Worm (Caenorhabditis elegans) whole organism, early embryonic: ENCODE results near the gene C47G2.3.

ENCODE experiments used
- B0310.2 ChIP-seq: sonication (generic microtip); optimal IDR thresholded peaks from 2 replicates; lab custom pipeline; 2016; ENCODE audit warnings: mild to moderate bottlenecking, missing genetic modification characterization, missing compliant biosample characterization
- F13C5.2 ChIP-seq: sonication (generic microtip); optimal IDR thresholded peaks from 2 replicates; lab custom pipeline; 2017; ENCODE audit warnings: mild to moderate bottlenecking, missing genetic modification characterization, inconsistent platforms, missing compliant biosample characterization
- aly-1 ChIP-seq: sonication (generic microtip); optimal IDR thresholded peaks from 2 replicates; lab custom pipeline; 2016; ENCODE audit warnings: missing genetic modification characterization, missing compliant biosample characterization
- ama-1 ChIP-seq: fragments of 150-350 bp; optimal IDR thresholded peaks from 2 replicates; lab custom pipeline; 2014
- ceh-13 ChIP-seq: fragments of 200-800 bp; sonication (Bioruptor generic); optimal IDR thresholded peaks from 2 replicates; lab custom pipeline; 2018; ENCODE audit warnings: mild to moderate bottlenecking, missing genetic modification characterization, missing compliant biosample characterization
- ceh-36 ChIP-seq: sonication (generic microtip); optimal IDR thresholded peaks from 2 replicates; lab custom pipeline; 2016; ENCODE audit warnings: missing genetic modification characterization, inconsistent platforms, missing compliant biosample characterization
- ets-7 ChIP-seq: sonication (generic microtip); optimal IDR thresholded peaks from 2 replicates; lab custom pipeline; 2016; ENCODE audit warnings: missing genotype, missing genetic modification characterization, missing compliant biosample characterization
- flt-1 ChIP-seq: fragments of 200-800 bp; sonication (Bioruptor generic); IDR thresholded peaks from 2 replicates; pipeline ENCODE4 v1.3.6; 2022; ENCODE audit warnings: missing genetic modification characterization, missing compliant biosample characterization
- hmbx-1 ChIP-seq: sonication (generic microtip); optimal IDR thresholded peaks from 2 replicates; lab custom pipeline; 2016; ENCODE audit warnings: mild to moderate bottlenecking, missing genetic modification characterization, missing compliant biosample characterization
- hmg-4 ChIP-seq: fragments of 200-800 bp; sonication (Bioruptor generic); optimal IDR thresholded peaks from 2 replicates; lab custom pipeline; 2018; ENCODE audit warnings: mild to moderate bottlenecking, missing genetic modification characterization, missing compliant biosample characterization
- hnd-1 ChIP-seq: sonication (generic microtip); optimal IDR thresholded peaks from 2 replicates; lab custom pipeline; 2016; ENCODE audit warnings: missing genetic modification characterization, missing compliant biosample characterization
- pes-1 ChIP-seq: fragments of 200-800 bp; sonication (Bioruptor generic); IDR thresholded peaks from 2 replicates; pipeline ENCODE4 v1.3.6; 2022; ENCODE audit warnings: missing genetic modification reagents, missing genetic modification characterization, missing compliant biosample characterization
- scrt-1 ChIP-seq: fragments of 200-800 bp; sonication (Bioruptor generic); IDR thresholded peaks from 2 replicates; pipeline ENCODE4 v1.3.6; 2022; ENCODE audit warnings: missing genetic modification characterization, missing compliant biosample characterization
- sea-1 ChIP-seq: fragments of 200-800 bp; sonication (Bioruptor generic); conservative IDR thresholded peaks from 2 replicates; pipeline ENCODE4 v1.3.6; 2022; ENCODE audit warnings: missing genetic modification characterization, missing compliant biosample characterization
- tbx-11 ChIP-seq: fragments of 200-800 bp; sonication (Bioruptor generic); IDR thresholded peaks from 2 replicates; pipeline ENCODE4 v1.3.6; 2022; ENCODE audit warnings: missing genetic modification characterization, missing compliant biosample characterization
- tbx-37 ChIP-seq: fragments of 200-800 bp; sonication (Bioruptor generic); conservative IDR thresholded peaks from 2 replicates; pipeline ENCODE4 v1.3.6; 2022; ENCODE audit warnings: missing genetic modification reagents, missing genetic modification characterization, missing compliant biosample characterization
- tra-4 ChIP-seq: sonication (generic microtip); optimal IDR thresholded peaks from 2 replicates; lab custom pipeline; 2017; ENCODE audit warnings: missing genetic modification characterization, missing compliant biosample characterization

Gene C47G2.3

ce11 chrII:11255536-11255935 is 34.4 kb downstream of the C47G2.3 start, which contains the start of gene T05B9.2:
T05B9.2 (plus strand) TSS chrII:11255836.
- TF ChIP-seq hmg-4 (GFP tag; lab: Kevin White, UChicago) (no peak), tra-4 (tag; lab: Kevin White, UChicago) (no peak), aly-1 (tag; lab: Kevin White, UChicago) (no peak), tbx-37 (no peak), ceh-36 (tag; lab: Kevin White, UChicago) (no peak), ama-1 (lab: Kevin White, UChicago) (no peak), B0310.2 (no peak), sea-1 (GFP tag; lab: Robert Waterston, UW) (no peak), flt-1 (GFP tag; lab: Robert Waterston, UW) (no peak), tbx-11 (GFP tag; lab: Robert Waterston, UW) (no peak), pes-1 (GFP tag; lab: Robert Waterston, UW) (no peak), ceh-13 (GFP tag; lab: Kevin White, UChicago) (no peak), F13C5.2 (tag; lab: Kevin White, UChicago) (no peak), hmbx-1 (tag; lab: Kevin White, UChicago) (no peak), ets-7 (tag; lab: Kevin White, UChicago) (no peak)

DNA sequence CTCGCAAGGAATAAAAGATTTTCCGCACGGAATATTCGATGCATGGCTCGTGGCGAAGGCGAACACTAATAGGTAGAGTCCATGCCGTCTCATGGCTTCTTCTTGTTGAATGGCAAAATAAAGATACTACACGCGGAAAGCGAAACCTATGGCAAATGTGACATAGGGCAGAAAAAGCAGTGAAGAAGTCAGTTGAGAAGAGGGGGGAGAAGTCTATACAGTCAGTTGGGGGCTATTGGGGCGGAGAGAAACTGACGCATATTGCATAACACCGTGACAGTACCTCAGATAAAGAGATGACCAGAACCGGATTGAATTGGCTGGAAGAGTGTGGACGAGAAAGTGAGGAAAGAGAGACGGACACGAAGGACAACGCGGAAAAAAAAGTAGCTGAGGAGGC is 42.5 kb downstream of the C47G2.3 start, which contains the start of gene T06D8.10:
TSS of gene T06D8.10 (minus strand) at position 101 of the 400 bp plus-strand sequence.
- no peak for TF ChIP-seq ama-1 (lab: Kevin White, UChicago)
- TF ChIP-seq flt-1 (GFP tag; lab: Robert Waterston, UW), result no peak
- no peak for TF ChIP-seq ets-7 (tag; lab: Kevin White, UChicago)
- TF ChIP-seq sea-1 (GFP tag; lab: Robert Waterston, UW), result no peak
- no peak for TF ChIP-seq tbx-37
- no peak for TF ChIP-seq hmbx-1 (tag; lab: Kevin White, UChicago)
- no peak for TF ChIP-seq B0310.2
- TF ChIP-seq tbx-11 (GFP tag; lab: Robert Waterston, UW), result no peak
- TF ChIP-seq hmg-4 (GFP tag; lab: Kevin White, UChicago), result no peak
- no peak for TF ChIP-seq F13C5.2 (tag; lab: Kevin White, UChicago)
- TF ChIP-seq tra-4 (tag; lab: Kevin White, UChicago), result no peak
- no peak for TF ChIP-seq pes-1 (GFP tag; lab: Robert Waterston, UW)
- no peak for TF ChIP-seq ceh-36 (tag; lab: Kevin White, UChicago)
- TF ChIP-seq scrt-1 (GFP tag; lab: Robert Waterston, UW), result no peak
- no peak for TF ChIP-seq aly-1 (tag; lab: Kevin White, UChicago)
- no peak for TF ChIP-seq hnd-1 (tag; lab: Kevin White, UChicago)
- no peak for TF ChIP-seq ceh-13 (GFP tag; lab: Kevin White, UChicago)

ce11 chrII:11246506-11246905 is 43.5 kb downstream of the C47G2.3 start:
- TF ChIP-seq flt-1 (GFP tag; lab: Robert Waterston, UW), result no peak
- TF ChIP-seq sea-1 (GFP tag; lab: Robert Waterston, UW), result no peak
- no peak for TF ChIP-seq F13C5.2 (tag; lab: Kevin White, UChicago)
- TF ChIP-seq hmg-4 (GFP tag; lab: Kevin White, UChicago), result no peak
- TF ChIP-seq ets-7 (tag; lab: Kevin White, UChicago), result no peak
- TF ChIP-seq aly-1 (tag; lab: Kevin White, UChicago), result no peak
- TF ChIP-seq ceh-36 (tag; lab: Kevin White, UChicago), result no peak
- no peak for TF ChIP-seq hmbx-1 (tag; lab: Kevin White, UChicago)
- TF ChIP-seq ceh-13 (GFP tag; lab: Kevin White, UChicago), result no peak
- no peak for TF ChIP-seq tbx-37
- TF ChIP-seq pes-1 (GFP tag; lab: Robert Waterston, UW), result no peak
- no peak for TF ChIP-seq tra-4 (tag; lab: Kevin White, UChicago)
- TF ChIP-seq scrt-1 (GFP tag; lab: Robert Waterston, UW), result no peak

DNA sequence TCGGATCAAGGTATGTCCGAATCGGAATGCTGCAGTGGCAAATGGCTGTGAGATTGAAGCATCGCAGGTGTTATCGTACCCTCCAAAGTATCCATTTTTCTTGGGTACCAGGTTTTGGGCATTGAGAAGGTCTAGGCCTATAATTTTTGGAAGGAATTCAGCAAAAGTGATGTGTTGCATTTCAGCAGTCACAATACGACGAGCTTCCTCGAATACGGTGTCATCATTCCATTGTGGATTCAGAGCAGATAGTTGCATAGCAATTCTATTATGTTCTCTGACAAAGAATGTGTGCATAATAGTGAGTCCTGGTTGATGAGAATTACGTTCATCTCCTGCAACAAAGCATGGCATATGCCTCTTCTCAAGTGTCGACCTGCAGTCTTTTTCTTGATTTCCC is 47.0 kb downstream of the C47G2.3 start:
- TF ChIP-seq hnd-1 (tag; lab: Kevin White, UChicago) (no peak), tra-4 (tag; lab: Kevin White, UChicago) (no peak), aly-1 (tag; lab: Kevin White, UChicago) (no peak), ama-1 (lab: Kevin White, UChicago) (no peak), flt-1 (GFP tag; lab: Robert Waterston, UW) (no peak), ceh-36 (tag; lab: Kevin White, UChicago) (no peak), F13C5.2 (tag; lab: Kevin White, UChicago) (no peak), B0310.2 (no peak), ets-7 (tag; lab: Kevin White, UChicago) (no peak), tbx-11 (GFP tag; lab: Robert Waterston, UW) (no peak), sea-1 (GFP tag; lab: Robert Waterston, UW) (no peak), ceh-13 (GFP tag; lab: Kevin White, UChicago) (no peak), tbx-37 (no peak), scrt-1 (GFP tag; lab: Robert Waterston, UW) (no peak), hmg-4 (GFP tag; lab: Kevin White, UChicago) (no peak)

DNA sequence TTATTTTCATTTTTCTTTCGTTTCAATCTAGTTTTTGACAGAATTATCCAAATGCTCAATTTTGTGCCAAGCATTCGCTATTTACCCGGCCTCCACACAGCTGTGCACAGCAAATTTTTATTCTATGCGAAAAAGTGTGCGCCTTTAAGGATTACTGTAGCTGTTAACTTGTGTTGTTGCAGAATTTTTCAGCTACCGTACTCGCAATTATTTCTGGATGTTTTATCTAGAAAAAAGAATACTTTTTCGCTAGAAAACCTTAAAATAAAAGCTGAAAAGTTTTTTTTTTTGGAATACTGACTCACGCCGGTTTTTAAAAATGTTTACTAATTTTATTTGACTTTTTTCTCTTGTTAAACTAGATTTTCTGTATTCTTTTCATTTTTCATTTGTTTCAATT is 48.5 kb downstream of the C47G2.3 start:
- TF ChIP-seq aly-1 (tag; lab: Kevin White, UChicago), result no peak
- TF ChIP-seq ama-1 (lab: Kevin White, UChicago), result no peak
- no peak for TF ChIP-seq hmg-4 (GFP tag; lab: Kevin White, UChicago)
- TF ChIP-seq ets-7 (tag; lab: Kevin White, UChicago), result no peak
- TF ChIP-seq pes-1 (GFP tag; lab: Robert Waterston, UW), result no peak
- no peak for TF ChIP-seq ceh-36 (tag; lab: Kevin White, UChicago)
- no peak for TF ChIP-seq ceh-13 (GFP tag; lab: Kevin White, UChicago)
- TF ChIP-seq tbx-37, result no peak
- no peak for TF ChIP-seq sea-1 (GFP tag; lab: Robert Waterston, UW)

DNA sequence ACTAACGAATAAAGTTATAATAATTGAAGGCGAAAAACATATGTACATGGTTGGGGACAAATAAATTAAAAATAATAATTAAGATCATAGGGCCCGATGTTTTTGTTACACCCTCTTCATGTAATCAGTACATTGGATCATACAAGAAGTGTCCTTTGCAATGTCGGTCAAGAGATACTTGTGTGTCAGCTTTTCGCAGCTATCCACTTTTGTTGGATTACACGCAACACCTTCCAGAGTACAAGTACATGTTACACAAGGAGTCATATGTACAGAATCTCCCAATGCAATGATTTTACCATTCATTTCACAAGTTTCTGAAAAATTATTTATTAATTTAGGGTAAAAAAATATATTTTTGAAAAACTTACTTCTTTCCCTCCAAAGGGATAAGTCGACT is 49.0 kb downstream of the C47G2.3 start:
- TF ChIP-seq aly-1 (tag; lab: Kevin White, UChicago) (no peak), flt-1 (GFP tag; lab: Robert Waterston, UW) (no peak), sea-1 (GFP tag; lab: Robert Waterston, UW) (no peak), hnd-1 (tag; lab: Kevin White, UChicago) (no peak), ceh-36 (tag; lab: Kevin White, UChicago) (no peak), tbx-11 (GFP tag; lab: Robert Waterston, UW) (no peak), scrt-1 (GFP tag; lab: Robert Waterston, UW) (no peak), hmg-4 (GFP tag; lab: Kevin White, UChicago) (no peak), ets-7 (tag; lab: Kevin White, UChicago) (no peak), tbx-37 (no peak), ceh-13 (GFP tag; lab: Kevin White, UChicago) (no peak), ama-1 (lab: Kevin White, UChicago) (no peak), F13C5.2 (tag; lab: Kevin White, UChicago) (no peak), tra-4 (tag; lab: Kevin White, UChicago) (no peak), B0310.2 (no peak), hmbx-1 (tag; lab: Kevin White, UChicago) (no peak), pes-1 (GFP tag; lab: Robert Waterston, UW) (no peak)
